Fruit fly (Drosophila melanogaster): ENCODE results near the gene CG32148.
A peak's percentile ranks its signal among the peaks of the same experiment; 100 is the strongest.

The CG32148 gene

dm6 chr3L:15023192-15023591, at the start of gene CG32148:
CG32148 (plus strand) TSS chr3L:15023492.
- no peak for TF ChIP-seq CG17801 (GFP tag; optimal IDR thresholded peaks at IDR 0.05; ENCODE audit: partially characterized antibody)

dm6 chr3L:14974513-14974912, 48.8 kb upstream of the CG32148 start, which contains the start of gene Ocho:
Ocho (plus strand) TSS chr3L:14974848.
- TF ChIP-seq CG17801 (GFP tag; optimal IDR thresholded peaks at IDR 0.05; ENCODE audit: partially characterized antibody): no peak

dm6 chr3L:14974952-14975351, 48.3 kb upstream of the CG32148 start:
- no peak for TF ChIP-seq CG17801 (GFP tag; optimal IDR thresholded peaks at IDR 0.05; ENCODE audit: partially characterized antibody)

dm6 chr3L:14976026-14976425, 47.3 kb upstream of the CG32148 start:
- no peak for TF ChIP-seq CG17801 (GFP tag; optimal IDR thresholded peaks at IDR 0.05; ENCODE audit: partially characterized antibody)

dm6 chr3L:14977536-14978495, 45.5 kb upstream of the CG32148 start:
- TF ChIP-seq CG17801 (GFP tag; optimal IDR thresholded peaks at IDR 0.05; ENCODE audit: partially characterized antibody): no peak

- TF ChIP-seq CG17801 (GFP tag; optimal IDR thresholded peaks at IDR 0.05; ENCODE audit: partially characterized antibody): no peak
Observed at dm6 chr3L:14978496-14978894, 44.8 kb upstream of the CG32148 start.

- no peak for TF ChIP-seq CG17801 (GFP tag; optimal IDR thresholded peaks at IDR 0.05; ENCODE audit: partially characterized antibody)
Observed at dm6 chr3L:14979332-14979731, 44.0 kb upstream of the CG32148 start, which contains the start of gene CG3349. CG3349 (plus strand) TSS chr3L:14979620.

dm6 chr3L:14980038-14980437, 43.3 kb upstream of the CG32148 start:
- no peak for TF ChIP-seq CG17801 (GFP tag; optimal IDR thresholded peaks at IDR 0.05; ENCODE audit: partially characterized antibody)

- TF ChIP-seq CG17801 (GFP tag; optimal IDR thresholded peaks at IDR 0.05; ENCODE audit: partially characterized antibody): peak; percentile 29
Observed at dm6 chr3L:14982675-14983084, 40.6 kb upstream of the CG32148 start, which contains the start of gene CG5114. CG5114 (plus strand) TSS chr3L:14982835.

- no peak for TF ChIP-seq CG17801 (GFP tag; optimal IDR thresholded peaks at IDR 0.05; ENCODE audit: partially characterized antibody)
Observed at dm6 chr3L:14984521-14985150, 38.7 kb upstream of the CG32148 start, which contains the start of gene mnd. mnd (plus strand) TSS chr3L:14985100.

- TF ChIP-seq CG17801 (GFP tag; optimal IDR thresholded peaks at IDR 0.05; ENCODE audit: partially characterized antibody): no peak
Observed at dm6 chr3L:14986340-14986916, 36.9 kb upstream of the CG32148 start.

- no peak for TF ChIP-seq CG17801 (GFP tag; optimal IDR thresholded peaks at IDR 0.05; ENCODE audit: partially characterized antibody)
Observed at dm6 chr3L:14986984-14987896, 36.1 kb upstream of the CG32148 start.

- no peak for TF ChIP-seq CG17801 (GFP tag; optimal IDR thresholded peaks at IDR 0.05; ENCODE audit: partially characterized antibody)
Observed at dm6 chr3L:14988231-14988630, 35.1 kb upstream of the CG32148 start.

- no peak for TF ChIP-seq CG17801 (GFP tag; optimal IDR thresholded peaks at IDR 0.05; ENCODE audit: partially characterized antibody)
Observed at dm6 chr3L:14989879-14990278, 33.4 kb upstream of the CG32148 start.

Data from ovary, adult (tissue).